Worm (Caenorhabditis elegans) whole organism, L2 larva: ENCODE data around the gene Y56A3A.6.
A peak's percentile ranks its signal among the peaks of the same experiment; 100 is the strongest.

ENCODE experiments used
- alr-1 ChIP-seq: fragments of 150-350 bp; optimal IDR thresholded peaks from 2 replicates; lab custom pipeline; 2014; ENCODE audit warnings: missing biosample characterization, missing genetic modification characterization
- ceh-82 ChIP-seq: fragments of 150-350 bp; optimal IDR thresholded peaks from 2 replicates; lab custom pipeline; 2014; ENCODE audit warnings: missing biosample characterization, missing genetic modification characterization
- crh-2 ChIP-seq: sonication (generic microtip); optimal IDR thresholded peaks from 2 replicates; lab custom pipeline; 2017; ENCODE audit warnings: missing biosample characterization, missing genetic modification characterization
- fos-1 ChIP-seq: fragments of 150-350 bp; optimal IDR thresholded peaks from 2 replicates; lab custom pipeline; 2014; ENCODE audit warnings: missing biosample characterization, missing genetic modification characterization
- gmeb-1 ChIP-seq: fragments of 150-350 bp; optimal IDR thresholded peaks from 2 replicates; lab custom pipeline; 2014; ENCODE audit warnings: missing biosample characterization, missing genetic modification characterization
- skn-1 ChIP-seq: sonication (generic microtip); optimal IDR thresholded peaks from 2 replicates; lab custom pipeline; 2017; ENCODE audit warnings: missing biosample characterization, missing genetic modification characterization

Gene Y56A3A.6

ce11 chrIII:11822407-11822806, 56.2 kb downstream of the Y56A3A.6 start, which contains the start of gene maa-1:
TSS of gene maa-1 (minus strand) at chrIII:11822526.
- peak; percentile 42 for TF ChIP-seq fos-1
- TF ChIP-seq alr-1 (tag; lab: Kevin White, UChicago), result no peak
- peak; percentile 1 for TF ChIP-seq crh-2
- TF ChIP-seq gmeb-1 (tag; lab: Kevin White, UChicago), result peak; percentile 9
- TF ChIP-seq skn-1 (tag; lab: Kevin White, UChicago), result no peak
- TF ChIP-seq ceh-82, result no peak
